Fruit fly (Drosophila melanogaster) whole organism, embryonic: ENCODE results near the gene CG4009.

Experiments
- Ada2b ChIP-seq: fragments of 200-800 bp; sonication (Bioruptor generic); IDR thresholded peaks from 2 replicates; pipeline ENCODE4 v1.3.6; 2022; ENCODE audit warnings: missing biosample characterization, missing genetic modification characterization
- Asciz ChIP-seq: fragments of 200-800 bp; sonication (Bioruptor generic); optimal IDR thresholded peaks from 2 replicates; lab custom pipeline; 2017; ENCODE audit warnings: missing biosample characterization, mild to moderate bottlenecking, missing genetic modification characterization, missing genetic modification reagents
- Awh ChIP-seq: fragments of 200-800 bp; sonication (Bioruptor generic); IDR thresholded peaks from 2 replicates; pipeline ENCODE4, ENCODE4 v1.3.6; 2022; ENCODE audit warnings: missing biosample characterization, missing genetic modification characterization
- CG10543 ChIP-seq: fragments of 200-800 bp; sonication (Bioruptor generic); optimal IDR thresholded peaks from 3 replicates; lab custom pipeline; 2017; ENCODE audit warnings: missing biosample characterization, mild to moderate bottlenecking, missing genetic modification characterization, moderate library complexity
- CG10959 ChIP-seq: fragments of 200-800 bp; sonication (Bioruptor generic); IDR thresholded peaks from 2 replicates; pipeline ENCODE4 v1.3.6; 2022; ENCODE audit warnings: missing biosample characterization, missing genetic modification characterization
- CG12219 ChIP-seq: fragments of 200-800 bp; sonication (Bioruptor generic); optimal IDR thresholded peaks from 3 replicates; lab custom pipeline; 2018; ENCODE audit warnings: missing biosample characterization, mild to moderate bottlenecking, missing genetic modification characterization
- CG12299 ChIP-seq: fragments of 200-800 bp; sonication (Bioruptor generic); optimal IDR thresholded peaks from 2 replicates; lab custom pipeline; 2018; ENCODE audit warnings: missing biosample characterization, mild to moderate bottlenecking, missing genetic modification characterization
- CG12942 ChIP-seq: fragments of 200-800 bp; sonication (Bioruptor generic); optimal IDR thresholded peaks from 3 replicates; lab custom pipeline; 2016; ENCODE audit warnings: missing biosample characterization, missing genetic modification characterization
- CG1603 ChIP-seq: fragments of 200-800 bp; sonication (Bioruptor generic); optimal IDR thresholded peaks from 2 replicates; lab custom pipeline; 2019; ENCODE audit warnings: missing biosample characterization, mild to moderate bottlenecking, missing genetic modification characterization, moderate library complexity
- CG16779 ChIP-seq: fragments of 200-800 bp; sonication (Bioruptor generic); IDR thresholded peaks from 2 replicates; pipeline ENCODE4 v1.3.6; 2022; ENCODE audit warnings: missing biosample characterization, missing genetic modification characterization
- CG18476 ChIP-seq: fragments of 200-800 bp; sonication (Bioruptor generic); optimal IDR thresholded peaks from 2 replicates; lab custom pipeline; 2016; ENCODE audit warnings: missing biosample characterization, mild to moderate bottlenecking, missing genetic modification characterization
- CG33213 ChIP-seq: fragments of 200-800 bp; sonication (Bioruptor generic); optimal IDR thresholded peaks from 3 replicates; lab custom pipeline; 2016; ENCODE audit warnings: missing biosample characterization, missing genetic modification characterization
- CG4854 ChIP-seq: fragments of 200-800 bp; sonication (Bioruptor generic); optimal IDR thresholded peaks from 2 replicates; lab custom pipeline; 2016; ENCODE audit warnings: missing biosample characterization, missing genetic modification characterization, inconsistent platforms
- CG6175 ChIP-seq: fragments of 200-800 bp; sonication (Bioruptor generic); IDR thresholded peaks from 3 replicates; pipeline ENCODE4 v1.3.6; 2022; ENCODE audit warnings: missing biosample characterization, missing genetic modification characterization
- CG7745 ChIP-seq: fragments of 200-800 bp; sonication (Bioruptor generic); optimal IDR thresholded peaks from 2 replicates; lab custom pipeline; 2018; ENCODE audit warnings: missing biosample characterization, mild to moderate bottlenecking, missing genetic modification characterization, moderate library complexity
- CG8290 ChIP-seq, 3 experiments: fragments of 200-800 bp; sonication (Bioruptor generic); optimal IDR thresholded peaks; 2 replicates each; lab custom pipeline; 2016 to 2019; ENCODE audit warnings: missing biosample characterization in 3 of 3, missing genetic modification characterization in 3 of 3, mild to moderate bottlenecking in 2 of 3, moderate library complexity in 1 of 3
- CG9727 ChIP-seq: fragments of 200-800 bp; sonication (Bioruptor generic); optimal IDR thresholded peaks from 3 replicates; lab custom pipeline; 2017; ENCODE audit warnings: missing biosample characterization, mild to moderate bottlenecking, missing genetic modification characterization
- Chrac-16 ChIP-seq: fragments of 200-800 bp; sonication (Bioruptor generic); optimal IDR thresholded peaks from 3 replicates; lab custom pipeline; 2016; ENCODE audit warnings: missing biosample characterization, missing genetic modification characterization
- Dek ChIP-seq: fragments of 200-800 bp; sonication (Bioruptor generic); optimal IDR thresholded peaks from 3 replicates; lab custom pipeline; 2019; ENCODE audit warnings: missing biosample characterization, mild to moderate bottlenecking, missing genetic modification characterization, moderate library complexity
- Dip3 ChIP-seq: fragments of 200-800 bp; sonication (Bioruptor generic); optimal IDR thresholded peaks from 3 replicates; lab custom pipeline; 2016; ENCODE audit warnings: missing biosample characterization, missing genetic modification characterization
- Eip74EF ChIP-seq, 2 experiments: fragments of 200-800 bp in 1 of 2; fragments of >200 bp in 1 of 2; sonication (Bioruptor generic) in 1 of 2; optimal IDR thresholded peaks; 2 replicates each; lab custom pipeline; 2017 to 2019; ENCODE audit warnings: missing biosample characterization in 2 of 2, missing genetic modification characterization in 2 of 2, mild to moderate bottlenecking in 1 of 2, moderate library complexity in 1 of 2
- Lhr ChIP-seq: fragments of 200-800 bp; sonication (Bioruptor generic); optimal IDR thresholded peaks from 3 replicates; lab custom pipeline; 2017; ENCODE audit warnings: mild to moderate bottlenecking, missing biosample characterization, missing genetic modification reagents, missing genetic modification characterization
- Max ChIP-seq: fragments of 200-800 bp; sonication (Bioruptor generic); optimal IDR thresholded peaks from 2 replicates; lab custom pipeline; 2016; ENCODE audit warnings: missing biosample characterization, mild to moderate bottlenecking, missing genetic modification characterization
- NC2β ChIP-seq: fragments of 200-800 bp; sonication (Bioruptor generic); optimal IDR thresholded peaks from 2 replicates; lab custom pipeline; 2016; ENCODE audit warnings: missing biosample characterization, missing genetic modification characterization
- Nf-YA ChIP-seq: fragments of 200-800 bp; sonication (Bioruptor generic); IDR thresholded peaks from 2 replicates; pipeline ENCODE4 v1.3.6; 2022; ENCODE audit warnings: missing biosample characterization, missing genetic modification characterization
- Rx ChIP-seq: fragments of 200-800 bp; sonication (Bioruptor generic); IDR thresholded peaks from 2 replicates; pipeline ENCODE4 v1.3.6; 2022; ENCODE audit warnings: missing biosample characterization, missing genetic modification characterization
- Side ChIP-seq: fragments of 200-800 bp; sonication (Bioruptor generic); optimal IDR thresholded peaks from 2 replicates; lab custom pipeline; 2016; ENCODE audit warnings: missing biosample characterization, missing genetic modification characterization
- ac ChIP-seq: fragments of 200-800 bp; sonication (Bioruptor generic); optimal IDR thresholded peaks from 3 replicates; lab custom pipeline; 2017; ENCODE audit warnings: missing biosample characterization, mild to moderate bottlenecking, missing genetic modification characterization
- ap ChIP-seq: fragments of 200-800 bp; sonication (Bioruptor generic); IDR thresholded peaks from 2 replicates; pipeline ENCODE4 v1.3.6; 2022; ENCODE audit warnings: missing biosample characterization, missing genetic modification characterization
- bowl ChIP-seq: fragments of 200-800 bp; sonication (Bioruptor generic); IDR thresholded peaks from 2 replicates; pipeline ENCODE4 v1.3.6; 2022; ENCODE audit warnings: missing biosample characterization, missing genetic modification characterization
- chn ChIP-seq: fragments of 200-800 bp; sonication (Bioruptor generic); optimal IDR thresholded peaks from 2 replicates; lab custom pipeline; 2016; ENCODE audit warnings: missing biosample characterization, missing genetic modification characterization
- dmrt99B ChIP-seq: fragments of 200-800 bp; sonication (Bioruptor generic); optimal IDR thresholded peaks from 2 replicates; lab custom pipeline; 2018; ENCODE audit warnings: missing biosample characterization, mild to moderate bottlenecking, missing genetic modification characterization, moderate library complexity
- fu2 ChIP-seq: fragments of 200-800 bp; sonication (Bioruptor generic); optimal IDR thresholded peaks from 2 replicates; lab custom pipeline; 2016; ENCODE audit warnings: missing biosample characterization, missing genetic modification characterization
- maf-S ChIP-seq: fragments of 200-800 bp; sonication (Bioruptor generic); optimal IDR thresholded peaks from 2 replicates; lab custom pipeline; 2016; ENCODE audit warnings: missing biosample characterization, missing genetic modification characterization
- oc ChIP-seq: fragments of 200-800 bp; sonication (Bioruptor generic); optimal IDR thresholded peaks from 2 replicates; lab custom pipeline; 2018; ENCODE audit warnings: missing biosample characterization, mild to moderate bottlenecking, missing genetic modification characterization, moderate library complexity
- org-1 ChIP-seq: fragments of 200-800 bp; sonication (Bioruptor generic); optimal IDR thresholded peaks from 2 replicates; lab custom pipeline; 2017; ENCODE audit warnings: missing biosample characterization, missing genetic modification characterization
- pfk ChIP-seq: fragments of 200-800 bp; sonication (Bioruptor generic); optimal IDR thresholded peaks from 2 replicates; lab custom pipeline; 2018; ENCODE audit warnings: missing biosample characterization, mild to moderate bottlenecking, missing genetic modification characterization, moderate library complexity
- pzg ChIP-seq: fragments of 200-800 bp; sonication (Bioruptor generic); optimal IDR thresholded peaks from 3 replicates; lab custom pipeline; 2018; ENCODE audit warnings: missing biosample characterization, mild to moderate bottlenecking, missing genetic modification characterization, moderate library complexity
- ranshi ChIP-seq: fragments of 200-800 bp; sonication (Bioruptor generic); IDR thresholded peaks from 2 replicates; pipeline ENCODE4 v1.3.6; 2022; ENCODE audit warnings: missing biosample characterization, missing genetic modification characterization
- repo ChIP-seq: fragments of 200-800 bp; sonication (Bioruptor generic); optimal IDR thresholded peaks from 2 replicates; lab custom pipeline; 2016; ENCODE audit warnings: missing biosample characterization, missing genetic modification characterization
- rib ChIP-seq: fragments of 200-800 bp; sonication (Bioruptor generic); IDR thresholded peaks from 2 replicates; pipeline ENCODE4 v1.3.6; 2022; ENCODE audit warnings: missing biosample characterization, missing genetic modification characterization
- run ChIP-seq: fragments of 200-800 bp; sonication (Bioruptor generic); optimal IDR thresholded peaks from 3 replicates; lab custom pipeline; 2018; ENCODE audit warnings: missing biosample characterization, mild to moderate bottlenecking, missing genetic modification characterization
- sd ChIP-seq: fragments of 200-800 bp; sonication (Bioruptor generic); optimal IDR thresholded peaks from 3 replicates; lab custom pipeline; 2018; ENCODE audit warnings: missing biosample characterization, mild to moderate bottlenecking, missing genetic modification characterization, moderate library complexity
- so ChIP-seq: fragments of 200-800 bp; sonication (Bioruptor generic); IDR thresholded peaks from 3 replicates; pipeline ENCODE4 v1.3.6; 2022; ENCODE audit warnings: missing biosample characterization, missing genetic modification characterization
- stc ChIP-seq: fragments of 200-800 bp; sonication (Bioruptor generic); IDR thresholded peaks from 2 replicates; pipeline ENCODE4 v1.3.6; 2022; ENCODE audit warnings: missing biosample characterization, missing genetic modification characterization
- tap ChIP-seq: fragments of 200-800 bp; optimal IDR thresholded peaks from 3 replicates; lab custom pipeline; 2019; ENCODE audit warnings: missing biosample characterization, mild to moderate bottlenecking, missing genetic modification characterization, moderate library complexity
- tio ChIP-seq: fragments of 200-800 bp; sonication (Bioruptor generic); optimal IDR thresholded peaks from 2 replicates; lab custom pipeline; 2017; ENCODE audit warnings: missing biosample characterization, missing genetic modification characterization, inconsistent platforms
- ttk ChIP-seq: fragments of 200-800 bp; sonication (Bioruptor generic); IDR thresholded peaks from 2 replicates; pipeline ENCODE4 v2.1.2; 2022; ENCODE audit warnings: missing biosample characterization, missing genetic modification characterization
- tup ChIP-seq: fragments of 200-800 bp; sonication (Bioruptor generic); optimal IDR thresholded peaks from 2 replicates; lab custom pipeline; 2016; ENCODE audit warnings: missing biosample characterization, mild to moderate bottlenecking, missing genetic modification characterization, moderate library complexity
- unpg ChIP-seq: fragments of 200-800 bp; sonication (Bioruptor generic); optimal IDR thresholded peaks from 3 replicates; lab custom pipeline; 2018; ENCODE audit warnings: missing biosample characterization, mild to moderate bottlenecking, missing genetic modification characterization, moderate library complexity
- zfh1 ChIP-seq: fragments of 200-800 bp; sonication (Bioruptor generic); IDR thresholded peaks from 3 replicates; pipeline ENCODE4 v1.3.6; 2022; ENCODE audit warnings: missing biosample characterization, missing genetic modification characterization

The CG4009 gene

DNA sequence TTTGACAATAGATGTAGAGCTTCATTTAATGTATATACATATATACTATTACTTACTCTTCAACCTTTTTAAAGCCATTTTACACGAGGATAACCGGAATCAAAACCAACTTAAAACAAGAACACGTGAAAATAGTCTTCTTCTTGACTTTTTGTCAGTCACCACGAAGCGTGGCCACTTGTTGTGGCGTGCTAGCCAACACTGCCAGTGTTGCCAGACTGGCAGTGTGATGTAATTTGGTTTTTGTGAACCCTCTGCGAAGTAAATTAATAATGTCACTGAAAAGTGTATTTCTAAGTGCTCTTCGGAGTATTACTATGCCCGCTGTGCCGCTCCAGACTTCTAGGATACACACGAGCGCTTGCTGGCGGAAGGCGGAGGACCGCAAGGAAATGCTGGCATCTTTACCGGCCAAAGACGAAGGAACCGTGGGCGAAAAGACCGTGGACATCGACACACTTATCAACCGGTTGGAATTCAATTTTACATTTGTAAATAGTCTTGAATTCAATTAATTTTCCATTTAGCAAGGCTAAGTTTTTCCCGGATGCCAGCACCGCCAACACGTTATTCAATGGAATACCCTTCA lies 36.8 kb upstream of the CG4009 start, which contains the start of the genes Ns1 and mRpS11 (continued):
- TF ChIP-seq Lhr (no peak), Side (GFP tag; lab: Kevin White, UChicago) (peak; percentile 57), tap (tag; lab: Kevin White, UChicago) (no peak), org-1 (GFP tag; lab: Kevin White, UChicago) (no peak), Chrac-16 (GFP tag; lab: Kevin White, UChicago) (peak; percentile 14), ac (no peak), unpg (GFP tag; lab: Kevin White, UChicago) (no peak), Max (GFP tag; lab: Kevin White, UChicago) (peak; percentile 93), CG16779 (GFP tag; lab: Robert Waterston, UW) (no peak), CG12219 (GFP tag; lab: Kevin White, UChicago) (no peak), bowl (GFP tag; lab: Robert Waterston, UW) (no peak), tup (no peak), CG10543 (GFP tag; lab: Kevin White, UChicago) (peak; percentile 32), CG4854 (GFP tag; lab: Kevin White, UChicago) (peak; percentile 3), CG1603 (tag; lab: Kevin White, UChicago) (peak; percentile 78), Dip3 (GFP tag; lab: Kevin White, UChicago) (peak; percentile 36), CG6175 (GFP tag; lab: Robert Waterston, UW) (no peak), Dek (no peak), CG33213 (GFP tag; lab: Kevin White, UChicago) (peak; percentile 44), CG10959 (no peak), CG8290 (GFP tag; optimal IDR thresholded peaks at IDR 0.05; lab: Kevin White, UChicago) (no peak), CG8290 (tag; optimal IDR thresholded peaks at IDR 0.05; lab: Kevin White, UChicago) (peak in 1 of 2 experiments; percentile 72), sd (tag; lab: Kevin White, UChicago) (peak; percentile 60), Nf-YA (no peak), oc (tag; lab: Kevin White, UChicago) (no peak), repo (GFP tag; lab: Kevin White, UChicago) (no peak), zfh1 (GFP tag; lab: Robert Waterston, UW) (0 out of 3 replicates have a peak, but pooled peaks have one; percentile 22), Asciz (GFP tag; lab: Kevin White, UChicago) (no peak), dmrt99B (tag; lab: Kevin White, UChicago) (no peak), maf-S (GFP tag; lab: Kevin White, UChicago) (no peak), pzg (GFP tag; lab: Kevin White, UChicago) (peak; percentile 91), CG18476 (GFP tag; lab: Kevin White, UChicago) (no peak), CG12299 (tag; lab: Kevin White, UChicago) (peak; percentile 23), stc (no peak), Eip74EF (GFP tag; optimal IDR thresholded peaks at IDR 0.05; lab: Kevin White, UChicago) (no peak), ap (GFP tag; lab: Robert Waterston, UW) (no peak), chn (GFP tag; lab: Kevin White, UChicago) (peak; percentile 30), CG9727 (GFP tag; lab: Kevin White, UChicago) (no peak), tio (GFP tag; lab: Kevin White, UChicago) (no peak), NC2β (GFP tag; lab: Kevin White, UChicago) (peak; percentile 61), pfk (no peak), Awh (GFP tag; lab: Robert Waterston, UW) (no peak), run (tag; lab: Kevin White, UChicago) (no peak), CG12942 (no peak), so (GFP tag; lab: Robert Waterston, UW) (no peak), ranshi (peak; percentile 45; the same call in 1 of the 2 replicates), ttk (GFP tag; lab: Robert Waterston, UW) (no peak), CG7745 (tag; lab: Kevin White, UChicago) (no peak), fu2 (peak; percentile 56), Rx (GFP tag; lab: Robert Waterston, UW) (no peak), rib (GFP tag; lab: Robert Waterston, UW) (no peak), Ada2b (GFP tag; lab: Robert Waterston, UW) (no peak)
